Fruit fly (Drosophila melanogaster) whole organism, embryonic: Measurements from ENCODE around the gene CG32295.
A peak's percentile ranks its signal among the peaks of the same experiment; 100 is the strongest.

ENCODE experiments used
- Asciz ChIP-seq: fragments of 200-800 bp; sonication (Bioruptor generic); optimal IDR thresholded peaks from 2 replicates; lab custom pipeline; 2017; ENCODE audit warnings: missing biosample characterization, mild to moderate bottlenecking, missing genetic modification characterization, missing genetic modification reagents
- CG10654 ChIP-seq: fragments of 200-800 bp; sonication (Bioruptor generic); optimal IDR thresholded peaks from 2 replicates; lab custom pipeline; 2016; ENCODE audit warnings: missing biosample characterization, missing genetic modification characterization
- CG11085 ChIP-seq: fragments of 200-800 bp; sonication (Bioruptor generic); IDR thresholded peaks from 2 replicates; pipeline ENCODE4 v1.3.6; 2022; ENCODE audit warnings: missing biosample characterization, missing genetic modification characterization
- CG11723 ChIP-seq: fragments of 200-800 bp; sonication (Bioruptor generic); optimal IDR thresholded peaks from 2 replicates; lab custom pipeline; 2017; ENCODE audit warnings: missing biosample characterization, mild to moderate bottlenecking, missing genetic modification characterization
- CG13296 ChIP-seq: fragments of 200-800 bp; sonication (Bioruptor generic); optimal IDR thresholded peaks from 3 replicates; lab custom pipeline; 2018; ENCODE audit warnings: missing biosample characterization, mild to moderate bottlenecking, missing genetic modification characterization
- CG14667 ChIP-seq: fragments of 200-800 bp; sonication (Bioruptor generic); IDR thresholded peaks from 2 replicates; pipeline ENCODE4 v1.3.6; 2022; ENCODE audit warnings: missing biosample characterization, missing genetic modification characterization
- CG14710 ChIP-seq: fragments of 200-800 bp; sonication (Bioruptor generic); optimal IDR thresholded peaks from 3 replicates; lab custom pipeline; 2019; ENCODE audit warnings: missing biosample characterization, mild to moderate bottlenecking, missing genetic modification characterization, moderate library complexity
- CG1792 ChIP-seq: fragments of 200-800 bp; sonication (Bioruptor generic); optimal IDR thresholded peaks from 2 replicates; lab custom pipeline; 2016; ENCODE audit warnings: missing biosample characterization, missing genetic modification characterization
- CG18599 ChIP-seq: fragments of 200-800 bp; sonication (Bioruptor generic); optimal IDR thresholded peaks from 3 replicates; lab custom pipeline; 2017; ENCODE audit warnings: missing biosample characterization, missing genetic modification characterization, mild to moderate bottlenecking, moderate library complexity, missing genetic modification reagents
- CG18764 ChIP-seq: fragments of 200-800 bp; sonication (Bioruptor generic); optimal IDR thresholded peaks from 3 replicates; lab custom pipeline; 2016; ENCODE audit warnings: missing biosample characterization, missing genetic modification characterization
- CG2116 ChIP-seq: fragments of 200-800 bp; sonication (Bioruptor generic); optimal IDR thresholded peaks from 3 replicates; lab custom pipeline; 2018; ENCODE audit warnings: missing biosample characterization, mild to moderate bottlenecking, missing genetic modification characterization
- CG2129 ChIP-seq: fragments of 200-800 bp; sonication (Bioruptor generic); IDR thresholded peaks from 2 replicates; pipeline ENCODE4 v1.3.6; 2022; ENCODE audit warnings: missing biosample characterization, missing genetic modification characterization; ENCODE audit not compliant: partially characterized antibody
- CG2712 ChIP-seq: fragments of 200-800 bp; optimal IDR thresholded peaks from 3 replicates; lab custom pipeline; 2019; ENCODE audit warnings: missing biosample characterization, mild to moderate bottlenecking, missing genetic modification characterization, moderate library complexity
- CG2875 ChIP-seq: fragments of 200-800 bp; sonication (Bioruptor generic); optimal IDR thresholded peaks from 2 replicates; lab custom pipeline; 2017; ENCODE audit warnings: missing biosample characterization, mild to moderate bottlenecking, missing genetic modification characterization, missing genetic modification reagents
- CG3163 ChIP-seq: fragments of 200-800 bp; sonication (Bioruptor generic); optimal IDR thresholded peaks from 3 replicates; lab custom pipeline; 2016; ENCODE audit warnings: missing biosample characterization, missing genetic modification characterization
- CG6272 ChIP-seq: fragments of 200-800 bp; sonication (Bioruptor generic); IDR thresholded peaks from 2 replicates; pipeline ENCODE4 v1.3.6; 2022; ENCODE audit warnings: missing biosample characterization, missing genetic modification characterization
- CrebB ChIP-seq: fragments of 200-800 bp; sonication (Bioruptor generic); optimal IDR thresholded peaks from 3 replicates; lab custom pipeline; 2018; ENCODE audit warnings: missing biosample characterization, mild to moderate bottlenecking, missing genetic modification characterization
- D ChIP-seq, 2 experiments: fragments of 200-800 bp in 1 of 2; fragments of >200 bp in 1 of 2; sonication (Bioruptor generic) in 1 of 2; optimal IDR thresholded peaks; 2 replicates in 1 of 2; 3 replicates in 1 of 2; lab custom pipeline; 2017; ENCODE audit warnings: mild to moderate bottlenecking in 1 of 2, missing biosample characterization in 1 of 2, missing genetic modification characterization in 1 of 2, missing genetic modification reagents in 1 of 2
- Dbx ChIP-seq: fragments of 200-800 bp; sonication (Bioruptor generic); IDR thresholded peaks from 3 replicates; pipeline ENCODE4 v1.3.6; 2022; ENCODE audit warnings: missing biosample characterization, missing genetic modification characterization
- Doc2 ChIP-seq: fragments of 200-800 bp; sonication (Bioruptor generic); IDR thresholded peaks from 2 replicates; pipeline ENCODE4 v1.3.6; 2022; ENCODE audit warnings: missing biosample characterization, missing genetic modification characterization
- E2f1 ChIP-seq: fragments of 200-800 bp; sonication (Bioruptor generic); IDR thresholded peaks from 2 replicates; pipeline ENCODE4 v1.3.6; 2022; ENCODE audit warnings: missing biosample characterization, missing genetic modification characterization
- H2.0 ChIP-seq: fragments of 200-800 bp; sonication (Bioruptor generic); IDR thresholded peaks from 2 replicates; pipeline ENCODE4 v1.3.6; 2022; ENCODE audit warnings: missing biosample characterization, missing genetic modification characterization
- HLH54F ChIP-seq: fragments of 200-800 bp; sonication (Bioruptor generic); optimal IDR thresholded peaks from 3 replicates; lab custom pipeline; 2016; ENCODE audit warnings: missing biosample characterization, missing genetic modification characterization
- Hmx ChIP-seq: fragments of 200-800 bp; sonication (Bioruptor generic); optimal IDR thresholded peaks from 2 replicates; lab custom pipeline; 2016; ENCODE audit warnings: missing biosample characterization, missing genetic modification characterization
- Jarid2 ChIP-seq: fragments of 200-800 bp; sonication (Bioruptor generic); optimal IDR thresholded peaks from 3 replicates; lab custom pipeline; 2017; ENCODE audit warnings: mild to moderate bottlenecking, missing biosample characterization, missing genetic modification reagents, missing genetic modification characterization
- Sin3A ChIP-seq: fragments of >200 bp; optimal IDR thresholded peaks from 2 replicates; lab custom pipeline; 2018
- Taf1 ChIP-seq: fragments of 200-800 bp; sonication (Bioruptor generic); IDR thresholded peaks from 2 replicates; pipeline ENCODE4 v1.3.6; 2022; ENCODE audit warnings: missing biosample characterization, missing genetic modification characterization
- Trl ChIP-seq, 3 experiments: fragments of >200 bp in 2 of 3; fragments of 200-800 bp in 1 of 3; sonication (Bioruptor generic) in 1 of 3; optimal IDR thresholded peaks; 2 replicates in 1 of 3; 3 replicates in 2 of 3; lab custom pipeline; 2016 to 2017; ENCODE audit warnings: missing biosample characterization in 1 of 3, missing genetic modification characterization in 1 of 3
- YL-1 ChIP-seq: fragments of 200-800 bp; sonication (Bioruptor generic); optimal IDR thresholded peaks from 3 replicates; lab custom pipeline; 2017; ENCODE audit warnings: missing biosample characterization, mild to moderate bottlenecking, missing genetic modification characterization
- ase ChIP-seq: fragments of 200-800 bp; sonication (Bioruptor generic); IDR thresholded peaks from 3 replicates; pipeline ENCODE4 v1.3.6; 2022; ENCODE audit warnings: missing biosample characterization, missing genetic modification characterization
- bigmax ChIP-seq: fragments of 200-800 bp; sonication (Bioruptor generic); optimal IDR thresholded peaks from 2 replicates; lab custom pipeline; 2018; ENCODE audit warnings: missing biosample characterization, mild to moderate bottlenecking, missing genetic modification characterization
- bsh ChIP-seq, 2 experiments: fragments of 200-800 bp; sonication (Bioruptor generic); optimal IDR thresholded peaks; 2 replicates each; lab custom pipeline; 2017 to 2018; ENCODE audit warnings: mild to moderate bottlenecking in 2 of 2, missing biosample characterization in 2 of 2, missing genetic modification characterization in 2 of 2, moderate library complexity in 1 of 2
- cato ChIP-seq: fragments of 200-800 bp; sonication (Bioruptor generic); optimal IDR thresholded peaks from 2 replicates; lab custom pipeline; 2016; ENCODE audit warnings: missing biosample characterization, missing genetic modification characterization, borderline replicate concordance
- caup ChIP-seq: fragments of 200-800 bp; sonication (Bioruptor generic); optimal IDR thresholded peaks from 3 replicates; lab custom pipeline; 2017; ENCODE audit warnings: missing biosample characterization, mild to moderate bottlenecking, missing genetic modification characterization, moderate library complexity; ENCODE audit not compliant: severe bottlenecking
- dimm ChIP-seq: fragments of 200-800 bp; sonication (Bioruptor generic); IDR thresholded peaks from 2 replicates; pipeline ENCODE4 v1.3.6; 2022; ENCODE audit warnings: missing biosample characterization, missing genetic modification characterization
- dm ChIP-seq: fragments of 200-800 bp; sonication (Bioruptor generic); optimal IDR thresholded peaks from 3 replicates; lab custom pipeline; 2016; ENCODE audit warnings: missing biosample characterization, missing genetic modification characterization
- dpn ChIP-seq, 2 experiments: fragments of 200-800 bp; sonication (Bioruptor generic); optimal IDR thresholded peaks; 3 replicates each; lab custom pipeline; 2016; ENCODE audit warnings: missing biosample characterization in 2 of 2, missing genetic modification characterization in 2 of 2
- en ChIP-seq: fragments of 200-800 bp; sonication (Bioruptor generic); optimal IDR thresholded peaks from 2 replicates; lab custom pipeline; 2016; ENCODE audit warnings: missing biosample characterization, missing genetic modification characterization
- gce ChIP-seq: fragments of 200-800 bp; sonication (Bioruptor generic); IDR thresholded peaks from 3 replicates; pipeline ENCODE4 v1.3.6; 2022; ENCODE audit warnings: missing biosample characterization, missing genetic modification characterization
- h ChIP-seq: fragments of >200 bp; optimal IDR thresholded peaks from 2 replicates; lab custom pipeline; 2017
- ham ChIP-seq: fragments of 200-800 bp; sonication (Bioruptor generic); IDR thresholded peaks from 2 replicates; pipeline ENCODE4 v1.3.6; 2022; ENCODE audit warnings: missing biosample characterization, missing genetic modification characterization
- hth ChIP-seq: fragments of >200 bp; optimal IDR thresholded peaks from 2 replicates; lab custom pipeline; 2017; ENCODE audit warnings: inconsistent platforms
- jigr1 ChIP-seq: fragments of 200-800 bp; sonication (Bioruptor generic); IDR thresholded peaks from 3 replicates; pipeline ENCODE4 v1.3.6; 2022; ENCODE audit warnings: missing biosample characterization, missing genetic modification characterization
- knrl ChIP-seq: fragments of 200-800 bp; sonication (Bioruptor generic); IDR thresholded peaks from 3 replicates; pipeline ENCODE4 v1.3.6; 2022; ENCODE audit warnings: missing biosample characterization, missing genetic modification characterization; ENCODE audit not compliant: partially characterized antibody
- lbe ChIP-seq: fragments of 200-800 bp; sonication (Bioruptor generic); optimal IDR thresholded peaks from 2 replicates; lab custom pipeline; 2016; ENCODE audit warnings: missing biosample characterization, mild to moderate bottlenecking, missing genetic modification characterization
- repo ChIP-seq: fragments of 200-800 bp; sonication (Bioruptor generic); optimal IDR thresholded peaks from 2 replicates; lab custom pipeline; 2016; ENCODE audit warnings: missing biosample characterization, missing genetic modification characterization
- seq ChIP-seq: fragments of 200-800 bp; sonication (Bioruptor generic); IDR thresholded peaks from 2 replicates; pipeline ENCODE4 v1.3.6; 2022; ENCODE audit warnings: missing biosample characterization, missing genetic modification characterization
- sim ChIP-seq: fragments of 200-800 bp; sonication (Bioruptor generic); IDR thresholded peaks from 2 replicates; pipeline ENCODE4 v1.3.6; 2022; ENCODE audit warnings: missing biosample characterization, missing genetic modification characterization
- so ChIP-seq: fragments of 200-800 bp; sonication (Bioruptor generic); IDR thresholded peaks from 3 replicates; pipeline ENCODE4 v1.3.6; 2022; ENCODE audit warnings: missing biosample characterization, missing genetic modification characterization
- stwl ChIP-seq: fragments of 200-800 bp; sonication (Bioruptor generic); optimal IDR thresholded peaks from 3 replicates; lab custom pipeline; 2018; ENCODE audit warnings: missing biosample characterization, mild to moderate bottlenecking, missing genetic modification characterization, moderate library complexity
- toy ChIP-seq: fragments of 200-800 bp; sonication (Bioruptor generic); IDR thresholded peaks from 2 replicates; pipeline ENCODE4 v1.3.6; 2022; ENCODE audit warnings: missing biosample characterization, missing genetic modification characterization
- zfh1 ChIP-seq: fragments of 200-800 bp; sonication (Bioruptor generic); IDR thresholded peaks from 3 replicates; pipeline ENCODE4 v1.3.6; 2022; ENCODE audit warnings: missing biosample characterization, missing genetic modification characterization

CG32295 gene

dm6 chr3L:2486493-2486892 lies 40.3 kb downstream of the CG32295 start (continued):
- TF ChIP-seq CG10654 (GFP tag; lab: Kevin White, UChicago) = no peak
- TF ChIP-seq Jarid2 (GFP tag; lab: Kevin White, UChicago) = no peak
- TF ChIP-seq zfh1 (GFP tag; lab: Robert Waterston, UW) = no peak
- TF ChIP-seq CG2712 (tag; lab: Kevin White, UChicago) = no peak
- no peak for TF ChIP-seq repo (GFP tag; lab: Kevin White, UChicago)
- TF ChIP-seq CG18764 (GFP tag; lab: Kevin White, UChicago) = no peak
- no peak for TF ChIP-seq ase (GFP tag; lab: Robert Waterston, UW)
- TF ChIP-seq CG1792 (GFP tag; lab: Kevin White, UChicago) = no peak
- TF ChIP-seq HLH54F (GFP tag; lab: Kevin White, UChicago) = no peak
- TF ChIP-seq CG14710 (tag; lab: Kevin White, UChicago) = no peak
- TF ChIP-seq CG13296 (GFP tag; lab: Kevin White, UChicago) = no peak
- peak in 1 of 2 experiments; percentile 13 for TF ChIP-seq bsh (GFP tag; optimal IDR thresholded peaks at IDR 0.05; lab: Kevin White, UChicago)
- no peak for TF ChIP-seq hth (lab: Kevin White, UChicago)
- no peak for TF ChIP-seq CG3163
- TF ChIP-seq lbe (GFP tag; lab: Kevin White, UChicago) = no peak
- no peak for TF ChIP-seq YL-1 (GFP tag; lab: Kevin White, UChicago)
- TF ChIP-seq Sin3A = no peak
- TF ChIP-seq Hmx (GFP tag; lab: Kevin White, UChicago) = no peak
- no peak for TF ChIP-seq toy
- no peak for TF ChIP-seq E2f1
- TF ChIP-seq CG2875 = peak; percentile 5
- TF ChIP-seq CG18599 = peak; percentile 17
- TF ChIP-seq cato (GFP tag; lab: Kevin White, UChicago) = no peak
- TF ChIP-seq sim (GFP tag; lab: Robert Waterston, UW) = no peak
- TF ChIP-seq caup (GFP tag; lab: Kevin White, UChicago) = no peak
- TF ChIP-seq CG6272 = no peak
- no peak for TF ChIP-seq CG2129
- TF ChIP-seq h (lab: Kevin White, UChicago) = no peak
- no peak for TF ChIP-seq bigmax (GFP tag; lab: Kevin White, UChicago)
- TF ChIP-seq en (GFP tag; lab: Kevin White, UChicago) = no peak
- TF ChIP-seq stwl (tag; lab: Kevin White, UChicago) = no peak
- TF ChIP-seq so (GFP tag; lab: Robert Waterston, UW) = no peak; the same call in 2 of the 3 replicates
- no peak for TF ChIP-seq knrl (GFP tag; lab: Robert Waterston, UW)
- TF ChIP-seq Dbx (GFP tag; lab: Robert Waterston, UW) = no peak
- no peak for TF ChIP-seq H2.0 (GFP tag; lab: Robert Waterston, UW)
- no peak for TF ChIP-seq Trl (optimal IDR thresholded peaks at IDR 0.05; lab: Kevin White, UChicago)
- no peak for TF ChIP-seq Trl (GFP tag; optimal IDR thresholded peaks at IDR 0.05; lab: Kevin White, UChicago)
- no peak for TF ChIP-seq seq (GFP tag; lab: Robert Waterston, UW)
- no peak for TF ChIP-seq Taf1 (GFP tag; lab: Robert Waterston, UW)
- TF ChIP-seq D (optimal IDR thresholded peaks at IDR 0.05; lab: Kevin White, UChicago) = no peak
- TF ChIP-seq D (GFP tag; optimal IDR thresholded peaks at IDR 0.05; lab: Kevin White, UChicago) = peak; percentile 12
- no peak for TF ChIP-seq ham (GFP tag; lab: Robert Waterston, UW)
- TF ChIP-seq dm (GFP tag; lab: Kevin White, UChicago) = no peak
- TF ChIP-seq CG11085 (GFP tag; lab: Robert Waterston, UW) = no peak
- no peak for TF ChIP-seq Asciz (GFP tag; lab: Kevin White, UChicago)
- TF ChIP-seq dpn (GFP tag; optimal IDR thresholded peaks at IDR 0.05; lab: Kevin White, UChicago) = no peak
- no peak for TF ChIP-seq CG11723 (GFP tag; lab: Kevin White, UChicago)
- TF ChIP-seq CG2116 = no peak
- TF ChIP-seq CrebB (tag; lab: Kevin White, UChicago) = no peak
- no peak for TF ChIP-seq Doc2 (GFP tag; lab: Robert Waterston, UW)
- no peak for TF ChIP-seq CG14667 (GFP tag; lab: Robert Waterston, UW)
- TF ChIP-seq dimm = no peak
- TF ChIP-seq gce = no peak
- TF ChIP-seq jigr1 (GFP tag; lab: Robert Waterston, UW) = no peak
